Fruit fly (Drosophila melanogaster) whole organism, prepupa: ENCODE data around the gene CG31538.

ENCODE experiments used
- Blimp-1 ChIP-seq: fragments of 200-800 bp; sonication (Bioruptor generic); optimal IDR thresholded peaks from 3 replicates; lab custom pipeline; 2017; ENCODE audit warnings: missing biosample characterization, missing genetic modification characterization, mild to moderate bottlenecking, moderate library complexity, missing genetic modification reagents
- CG11294 ChIP-seq: fragments of 200-800 bp; sonication (Bioruptor generic); IDR thresholded peaks from 2 replicates; pipeline ENCODE4 v1.3.6; 2022; ENCODE audit warnings: missing biosample characterization, missing genetic modification characterization
- CG11762 ChIP-seq: fragments of 200-800 bp; sonication (Bioruptor generic); optimal IDR thresholded peaks from 3 replicates; lab custom pipeline; 2016; ENCODE audit warnings: missing biosample characterization, missing genetic modification characterization; ENCODE audit not compliant: insufficient read depth
- CG11902 ChIP-seq: fragments of 200-800 bp; sonication (Bioruptor generic); optimal IDR thresholded peaks from 3 replicates; lab custom pipeline; 2016; ENCODE audit warnings: missing biosample characterization, missing genetic modification characterization
- CG1621 ChIP-seq: fragments of 200-800 bp; sonication (Bioruptor generic); optimal IDR thresholded peaks from 3 replicates; lab custom pipeline; 2018; ENCODE audit warnings: missing biosample characterization, mild to moderate bottlenecking, missing genetic modification characterization
- CG16779 ChIP-seq: fragments of 200-800 bp; sonication (Bioruptor generic); optimal IDR thresholded peaks from 3 replicates; lab custom pipeline; 2017; ENCODE audit warnings: missing biosample characterization, mild to moderate bottlenecking, missing genetic modification characterization
- CG31627 ChIP-seq: fragments of 200-800 bp; sonication (Bioruptor generic); optimal IDR thresholded peaks from 3 replicates; lab custom pipeline; 2016; ENCODE audit warnings: missing biosample characterization, missing genetic modification characterization
- CG34406 ChIP-seq: fragments of 200-800 bp; sonication (Bioruptor generic); optimal IDR thresholded peaks from 3 replicates; lab custom pipeline; 2016; ENCODE audit warnings: missing biosample characterization, missing genetic modification characterization
- CG6276 ChIP-seq: fragments of 200-800 bp; sonication (Bioruptor generic); optimal IDR thresholded peaks from 2 replicates; lab custom pipeline; 2017; ENCODE audit warnings: missing biosample characterization, mild to moderate bottlenecking, missing genetic modification characterization
- CG6792 ChIP-seq: fragments of 200-800 bp; sonication (Bioruptor generic); optimal IDR thresholded peaks from 3 replicates; lab custom pipeline; 2016; ENCODE audit warnings: missing biosample characterization, missing genetic modification characterization
- CG6808 ChIP-seq: fragments of 200-800 bp; sonication (Bioruptor generic); optimal IDR thresholded peaks from 3 replicates; lab custom pipeline; 2017; ENCODE audit warnings: missing biosample characterization, missing genetic modification characterization, mild to moderate bottlenecking, moderate library complexity, missing genetic modification reagents
- CG7368 ChIP-seq: fragments of 200-800 bp; sonication (Bioruptor generic); optimal IDR thresholded peaks from 3 replicates; lab custom pipeline; 2016; ENCODE audit warnings: missing biosample characterization, missing genetic modification characterization
- CG8319 ChIP-seq: fragments of 200-800 bp; sonication (Bioruptor generic); optimal IDR thresholded peaks from 3 replicates; lab custom pipeline; 2016; ENCODE audit warnings: missing biosample characterization, missing genetic modification characterization
- CG8632 ChIP-seq: fragments of 200-800 bp; sonication (Bioruptor generic); optimal IDR thresholded peaks from 3 replicates; lab custom pipeline; 2016; ENCODE audit warnings: missing biosample characterization, missing genetic modification characterization
- CG9139 ChIP-seq: fragments of 200-800 bp; sonication (Bioruptor generic); optimal IDR thresholded peaks from 3 replicates; lab custom pipeline; 2017; ENCODE audit warnings: missing biosample characterization, mild to moderate bottlenecking, missing genetic modification characterization
- Eip75B ChIP-seq: fragments of 200-800 bp; sonication (Bioruptor generic); optimal IDR thresholded peaks from 3 replicates; lab custom pipeline; 2016; ENCODE audit warnings: missing biosample characterization, missing genetic modification characterization
- Eip78C ChIP-seq: fragments of 200-800 bp; sonication (Bioruptor generic); peaks from one replicate; lab custom pipeline; 2016; ENCODE audit warnings: missing biosample characterization, missing genetic modification characterization
- Hr38 ChIP-seq: sonication (Bioruptor generic); optimal IDR thresholded peaks from 2 replicates; lab custom pipeline; 2016; ENCODE audit warnings: missing biosample characterization, missing genetic modification characterization
- Hr39 ChIP-seq: fragments of 200-800 bp; sonication (Bioruptor generic); optimal IDR thresholded peaks from 2 replicates; lab custom pipeline; 2016; ENCODE audit warnings: missing biosample characterization, missing genetic modification characterization
- OdsH ChIP-seq: fragments of 200-800 bp; sonication (Bioruptor generic); optimal IDR thresholded peaks from 3 replicates; lab custom pipeline; 2016; ENCODE audit warnings: missing biosample characterization, missing genetic modification characterization
- Smox ChIP-seq: fragments of 200-800 bp; sonication (Bioruptor generic); optimal IDR thresholded peaks from 3 replicates; lab custom pipeline; 2016; ENCODE audit warnings: missing biosample characterization, missing genetic modification characterization
- achi ChIP-seq: fragments of 200-800 bp; sonication (Bioruptor generic); optimal IDR thresholded peaks from 3 replicates; lab custom pipeline; 2016; ENCODE audit warnings: missing biosample characterization, missing genetic modification characterization
- acj6 ChIP-seq: fragments of 200-800 bp; sonication (Bioruptor generic); optimal IDR thresholded peaks from 3 replicates; lab custom pipeline; 2016; ENCODE audit warnings: missing biosample characterization, missing genetic modification characterization
- cyc ChIP-seq: fragments of 200-800 bp; sonication (Bioruptor generic); optimal IDR thresholded peaks from 3 replicates; lab custom pipeline; 2016; ENCODE audit warnings: missing biosample characterization, missing genetic modification characterization
- dsx ChIP-seq: fragments of 200-800 bp; optimal IDR thresholded peaks from 3 replicates; lab custom pipeline; 2019; ENCODE audit warnings: missing biosample characterization, mild to moderate bottlenecking, missing genetic modification characterization, moderate library complexity; ENCODE audit not compliant: poor library complexity, severe bottlenecking
- eg ChIP-seq: fragments of 200-800 bp; sonication (Bioruptor generic); IDR thresholded peaks from 3 replicates; pipeline ENCODE4 v1.3.6; 2022; ENCODE audit warnings: missing biosample characterization, missing genetic modification characterization
- esn ChIP-seq: fragments of 200-800 bp; sonication (Bioruptor generic); optimal IDR thresholded peaks from 2 replicates; lab custom pipeline; 2016; ENCODE audit warnings: missing biosample characterization, mild to moderate bottlenecking, missing genetic modification characterization, moderate library complexity
- fd85E ChIP-seq: fragments of 200-800 bp; sonication (Bioruptor generic); optimal IDR thresholded peaks from 3 replicates; lab custom pipeline; 2016; ENCODE audit warnings: missing biosample characterization, missing genetic modification characterization
- fkh ChIP-seq: fragments of 200-800 bp; sonication (Bioruptor generic); optimal IDR thresholded peaks from 3 replicates; lab custom pipeline; 2017; ENCODE audit warnings: missing biosample characterization, mild to moderate bottlenecking, missing genetic modification characterization, moderate library complexity
- lz ChIP-seq: fragments of 200-800 bp; sonication (Bioruptor generic); optimal IDR thresholded peaks from 3 replicates; lab custom pipeline; 2016; ENCODE audit warnings: missing biosample characterization, missing genetic modification characterization
- net ChIP-seq: fragments of 200-800 bp; sonication (Bioruptor generic); optimal IDR thresholded peaks from 3 replicates; lab custom pipeline; 2016; ENCODE audit warnings: missing biosample characterization, missing genetic modification characterization
- pdm3 ChIP-seq: fragments of 200-800 bp; sonication (Bioruptor generic); optimal IDR thresholded peaks from 3 replicates; lab custom pipeline; 2016; ENCODE audit warnings: missing biosample characterization, missing genetic modification characterization
- salr ChIP-seq, 2 experiments: fragments of 200-800 bp; sonication (Bioruptor generic); optimal IDR thresholded peaks; 3 replicates each; lab custom pipeline; 2016 to 2018; ENCODE audit warnings: missing biosample characterization in 2 of 2, missing genetic modification characterization in 2 of 2, mild to moderate bottlenecking in 1 of 2
- ss ChIP-seq, 2 experiments: fragments of 200-800 bp; sonication (Bioruptor generic); optimal IDR thresholded peaks; 2 replicates in 1 of 2; 3 replicates in 1 of 2; lab custom pipeline; 2017 to 2018; ENCODE audit warnings: mild to moderate bottlenecking in 2 of 2, missing biosample characterization in 2 of 2, missing genetic modification characterization in 2 of 2, moderate library complexity in 1 of 2
- svp ChIP-seq: fragments of 200-800 bp; sonication (Bioruptor generic); peaks from one replicate; lab custom pipeline; 2016; ENCODE audit warnings: missing biosample characterization, missing genetic modification characterization
- topi ChIP-seq: fragments of 200-800 bp; sonication (Bioruptor generic); optimal IDR thresholded peaks from 3 replicates; lab custom pipeline; 2016; ENCODE audit warnings: missing biosample characterization, missing genetic modification characterization
- vri ChIP-seq: fragments of 200-800 bp; sonication (Bioruptor generic); optimal IDR thresholded peaks from 3 replicates; lab custom pipeline; 2016; ENCODE audit warnings: missing biosample characterization, mild to moderate bottlenecking, missing genetic modification characterization

The CG31538 gene

dm6 chr3R:5298599-5299307 is 21.1 kb upstream of the CG31538 start (continued):
- TF ChIP-seq Smox (GFP tag; lab: Kevin White, UChicago) (no peak), fkh (peak; percentile 54), acj6 (GFP tag; lab: Kevin White, UChicago) (peak; percentile 49), CG31627 (GFP tag; lab: Kevin White, UChicago) (peak; percentile 69), CG8632 (GFP tag; lab: Kevin White, UChicago) (no peak), achi (GFP tag; lab: Kevin White, UChicago) (no peak), esn (GFP tag; lab: Kevin White, UChicago) (peak; percentile 54), Blimp-1 (peak; percentile 46), CG7368 (no peak), fd85E (GFP tag; lab: Kevin White, UChicago) (no peak), Eip75B (GFP tag; lab: Kevin White, UChicago) (peak; percentile 8), CG6276 (GFP tag; lab: Kevin White, UChicago) (no peak), Hr38 (GFP tag; lab: Kevin White, UChicago) (no peak), salr (GFP tag; optimal IDR thresholded peaks at IDR 0.05; lab: Kevin White, UChicago) (no peak), OdsH (GFP tag; lab: Kevin White, UChicago) (no peak), ss (GFP tag; optimal IDR thresholded peaks at IDR 0.05; lab: Kevin White, UChicago) (no peak), Eip78C (GFP tag; lab: Kevin White, UChicago) (peak; percentile 61), cyc (GFP tag; lab: Kevin White, UChicago) (peak; percentile 55), vri (GFP tag; lab: Kevin White, UChicago) (peak; percentile 0), CG11762 (GFP tag; lab: Kevin White, UChicago) (no peak), CG16779 (tag; lab: Kevin White, UChicago) (no peak), CG6808 (no peak), CG1621 (no peak), pdm3 (GFP tag; lab: Kevin White, UChicago) (no peak)

DNA sequence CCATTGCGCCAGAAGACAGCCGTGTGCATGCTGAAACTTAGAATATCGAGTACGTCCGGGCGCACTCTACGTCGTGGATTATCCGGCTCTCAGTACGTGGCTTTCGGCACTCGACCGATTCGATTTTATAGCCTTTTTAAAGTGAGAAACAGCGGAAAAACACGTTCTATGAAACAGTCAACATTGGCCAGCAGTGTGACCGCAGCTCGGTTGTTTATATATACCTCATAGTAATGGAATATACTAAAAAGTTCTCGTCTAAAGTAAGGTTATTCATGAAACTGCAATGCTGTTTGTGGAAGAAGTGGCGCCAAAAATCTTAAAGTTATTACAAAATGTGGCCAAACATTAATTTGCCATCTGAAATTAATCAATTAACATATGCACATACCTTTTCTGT is 19.7 kb upstream of the CG31538 start:
- TF ChIP-seq dsx (GFP tag; lab: Kevin White, UChicago) = no peak
- no peak for TF ChIP-seq CG7368
- TF ChIP-seq net (GFP tag; lab: Kevin White, UChicago) = no peak
- no peak for TF ChIP-seq CG8319 (GFP tag; lab: Kevin White, UChicago)
- peak; percentile 14 for TF ChIP-seq esn (GFP tag; lab: Kevin White, UChicago)
- TF ChIP-seq fkh = peak; percentile 70
- peak; percentile 55 for TF ChIP-seq svp (GFP tag; lab: Kevin White, UChicago)
- TF ChIP-seq CG34406 (GFP tag; lab: Kevin White, UChicago) = no peak
- no peak for TF ChIP-seq topi
- TF ChIP-seq Hr39 (GFP tag; lab: Kevin White, UChicago) = no peak
- no peak for TF ChIP-seq CG6808
- TF ChIP-seq CG11762 (GFP tag; lab: Kevin White, UChicago) = no peak
- TF ChIP-seq lz (GFP tag; lab: Kevin White, UChicago) = no peak
- TF ChIP-seq CG6792 (GFP tag; lab: Kevin White, UChicago) = no peak
- TF ChIP-seq CG11294 = no peak

DNA sequence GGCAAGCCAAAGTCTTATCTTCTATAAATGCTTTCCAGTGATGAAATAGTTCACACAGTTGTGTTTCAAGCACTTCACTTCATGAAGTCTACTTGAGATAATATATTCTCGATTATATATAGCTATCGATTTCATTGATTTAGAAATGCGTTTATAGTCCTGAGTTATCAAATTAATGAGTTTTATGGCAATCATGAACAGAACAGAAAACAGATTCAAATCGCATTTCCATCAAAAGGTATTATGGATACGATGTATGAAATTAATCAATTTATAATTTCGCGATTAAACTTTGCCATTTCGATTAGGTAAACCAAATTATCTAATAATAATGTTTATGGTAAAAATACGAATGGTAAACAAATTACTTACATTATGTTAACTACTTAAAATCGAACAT is 17.5 kb upstream of the CG31538 start:
- TF ChIP-seq eg (GFP tag; lab: Robert Waterston, UW) (no peak), vri (GFP tag; lab: Kevin White, UChicago) (no peak), CG9139 (GFP tag; lab: Kevin White, UChicago) (no peak), Hr38 (GFP tag; lab: Kevin White, UChicago) (no peak), OdsH (GFP tag; lab: Kevin White, UChicago) (no peak), CG11762 (GFP tag; lab: Kevin White, UChicago) (no peak), CG11902 (GFP tag; lab: Kevin White, UChicago) (no peak), CG6276 (GFP tag; lab: Kevin White, UChicago) (no peak)
